Fruit fly (Drosophila melanogaster) whole organism, prepupa: Measurements from ENCODE around the gene p-cup.

Source experiments
- Blimp-1 ChIP-seq: fragments of 200-800 bp; sonication (Bioruptor generic); optimal IDR thresholded peaks from 3 replicates; lab custom pipeline; 2017; ENCODE audit warnings: missing biosample characterization, missing genetic modification characterization, mild to moderate bottlenecking, moderate library complexity, missing genetic modification reagents
- CG10631 ChIP-seq: fragments of 200-800 bp; sonication (Bioruptor generic); optimal IDR thresholded peaks from 2 replicates; lab custom pipeline; 2016; ENCODE audit warnings: missing biosample characterization, missing genetic modification characterization
- CG10669 ChIP-seq: fragments of 200-800 bp; sonication (Bioruptor generic); optimal IDR thresholded peaks from 3 replicates; lab custom pipeline; 2018; ENCODE audit warnings: missing biosample characterization, mild to moderate bottlenecking, missing genetic modification characterization, moderate library complexity
- CG11762 ChIP-seq: fragments of 200-800 bp; sonication (Bioruptor generic); optimal IDR thresholded peaks from 3 replicates; lab custom pipeline; 2016; ENCODE audit warnings: missing biosample characterization, missing genetic modification characterization; ENCODE audit not compliant: insufficient read depth
- CG11902 ChIP-seq: fragments of 200-800 bp; sonication (Bioruptor generic); optimal IDR thresholded peaks from 3 replicates; lab custom pipeline; 2016; ENCODE audit warnings: missing biosample characterization, missing genetic modification characterization
- CG15336 ChIP-seq: fragments of 200-800 bp; sonication (Bioruptor generic); IDR thresholded peaks from 2 replicates; pipeline ENCODE4 v1.3.6; 2022; ENCODE audit warnings: missing biosample characterization, missing genetic modification characterization
- CG1621 ChIP-seq: fragments of 200-800 bp; sonication (Bioruptor generic); optimal IDR thresholded peaks from 3 replicates; lab custom pipeline; 2018; ENCODE audit warnings: missing biosample characterization, mild to moderate bottlenecking, missing genetic modification characterization
- CG16779 ChIP-seq: fragments of 200-800 bp; sonication (Bioruptor generic); optimal IDR thresholded peaks from 3 replicates; lab custom pipeline; 2017; ENCODE audit warnings: missing biosample characterization, mild to moderate bottlenecking, missing genetic modification characterization
- CG3032 ChIP-seq: fragments of 200-800 bp; optimal IDR thresholded peaks from 2 replicates; lab custom pipeline; 2019; ENCODE audit warnings: missing biosample characterization, mild to moderate bottlenecking, missing genetic modification characterization, moderate library complexity
- CG31627 ChIP-seq: fragments of 200-800 bp; sonication (Bioruptor generic); optimal IDR thresholded peaks from 3 replicates; lab custom pipeline; 2016; ENCODE audit warnings: missing biosample characterization, missing genetic modification characterization
- CG34406 ChIP-seq: fragments of 200-800 bp; sonication (Bioruptor generic); optimal IDR thresholded peaks from 3 replicates; lab custom pipeline; 2016; ENCODE audit warnings: missing biosample characterization, missing genetic modification characterization
- CG4318 ChIP-seq: fragments of 200-800 bp; sonication (Bioruptor generic); optimal IDR thresholded peaks from 3 replicates; lab custom pipeline; 2017; ENCODE audit warnings: missing biosample characterization, mild to moderate bottlenecking, missing genetic modification characterization
- CG6163 ChIP-seq: fragments of 200-800 bp; sonication (Bioruptor generic); IDR thresholded peaks from 3 replicates; pipeline ENCODE4 v1.3.6; 2022; ENCODE audit warnings: missing biosample characterization, missing genetic modification characterization
- CG6276 ChIP-seq: fragments of 200-800 bp; sonication (Bioruptor generic); optimal IDR thresholded peaks from 2 replicates; lab custom pipeline; 2017; ENCODE audit warnings: missing biosample characterization, mild to moderate bottlenecking, missing genetic modification characterization
- CG6792 ChIP-seq: fragments of 200-800 bp; sonication (Bioruptor generic); optimal IDR thresholded peaks from 3 replicates; lab custom pipeline; 2016; ENCODE audit warnings: missing biosample characterization, missing genetic modification characterization
- CG6808 ChIP-seq: fragments of 200-800 bp; sonication (Bioruptor generic); optimal IDR thresholded peaks from 3 replicates; lab custom pipeline; 2017; ENCODE audit warnings: missing biosample characterization, missing genetic modification characterization, mild to moderate bottlenecking, moderate library complexity, missing genetic modification reagents
- CG7368 ChIP-seq: fragments of 200-800 bp; sonication (Bioruptor generic); optimal IDR thresholded peaks from 3 replicates; lab custom pipeline; 2016; ENCODE audit warnings: missing biosample characterization, missing genetic modification characterization
- CG8119 ChIP-seq: fragments of 200-800 bp; sonication (Bioruptor generic); IDR thresholded peaks from 3 replicates; pipeline ENCODE4 v1.3.6; 2022; ENCODE audit warnings: missing biosample characterization, missing genetic modification characterization
- CG8319 ChIP-seq: fragments of 200-800 bp; sonication (Bioruptor generic); optimal IDR thresholded peaks from 3 replicates; lab custom pipeline; 2016; ENCODE audit warnings: missing biosample characterization, missing genetic modification characterization
- CG8632 ChIP-seq: fragments of 200-800 bp; sonication (Bioruptor generic); optimal IDR thresholded peaks from 3 replicates; lab custom pipeline; 2016; ENCODE audit warnings: missing biosample characterization, missing genetic modification characterization
- CG9139 ChIP-seq: fragments of 200-800 bp; sonication (Bioruptor generic); optimal IDR thresholded peaks from 3 replicates; lab custom pipeline; 2017; ENCODE audit warnings: missing biosample characterization, mild to moderate bottlenecking, missing genetic modification characterization
- Eip75B ChIP-seq: fragments of 200-800 bp; sonication (Bioruptor generic); optimal IDR thresholded peaks from 3 replicates; lab custom pipeline; 2016; ENCODE audit warnings: missing biosample characterization, missing genetic modification characterization
- Eip78C ChIP-seq: fragments of 200-800 bp; sonication (Bioruptor generic); peaks from one replicate; lab custom pipeline; 2016; ENCODE audit warnings: missing biosample characterization, missing genetic modification characterization
- Ets96B ChIP-seq: fragments of 200-800 bp; optimal IDR thresholded peaks from 2 replicates; lab custom pipeline; 2019; ENCODE audit warnings: missing biosample characterization, mild to moderate bottlenecking, missing genetic modification characterization, moderate library complexity
- Gug ChIP-seq: fragments of 200-800 bp; sonication (Bioruptor generic); IDR thresholded peaks from 2 replicates; pipeline ENCODE4 v1.3.6; 2022; ENCODE audit warnings: missing biosample characterization, missing genetic modification characterization
- Hr38 ChIP-seq: sonication (Bioruptor generic); optimal IDR thresholded peaks from 2 replicates; lab custom pipeline; 2016; ENCODE audit warnings: missing biosample characterization, missing genetic modification characterization
- Hr39 ChIP-seq: fragments of 200-800 bp; sonication (Bioruptor generic); optimal IDR thresholded peaks from 2 replicates; lab custom pipeline; 2016; ENCODE audit warnings: missing biosample characterization, missing genetic modification characterization
- Hr4 ChIP-seq: fragments of 200-800 bp; sonication (Bioruptor generic); optimal IDR thresholded peaks from 3 replicates; lab custom pipeline; 2016; ENCODE audit warnings: missing biosample characterization, missing genetic modification characterization
- OdsH ChIP-seq: fragments of 200-800 bp; sonication (Bioruptor generic); optimal IDR thresholded peaks from 3 replicates; lab custom pipeline; 2016; ENCODE audit warnings: missing biosample characterization, missing genetic modification characterization
- Smox ChIP-seq: fragments of 200-800 bp; sonication (Bioruptor generic); optimal IDR thresholded peaks from 3 replicates; lab custom pipeline; 2016; ENCODE audit warnings: missing biosample characterization, missing genetic modification characterization
- Sox14 ChIP-seq: fragments of 200-800 bp; sonication (Bioruptor generic); optimal IDR thresholded peaks from 3 replicates; lab custom pipeline; 2016; ENCODE audit warnings: missing biosample characterization, missing genetic modification characterization
- Sox15 ChIP-seq: fragments of 200-800 bp; sonication (Bioruptor generic); optimal IDR thresholded peaks from 3 replicates; lab custom pipeline; 2016; ENCODE audit warnings: missing biosample characterization, missing genetic modification characterization
- achi ChIP-seq: fragments of 200-800 bp; sonication (Bioruptor generic); optimal IDR thresholded peaks from 3 replicates; lab custom pipeline; 2016; ENCODE audit warnings: missing biosample characterization, missing genetic modification characterization
- acj6 ChIP-seq: fragments of 200-800 bp; sonication (Bioruptor generic); optimal IDR thresholded peaks from 3 replicates; lab custom pipeline; 2016; ENCODE audit warnings: missing biosample characterization, missing genetic modification characterization
- cyc ChIP-seq: fragments of 200-800 bp; sonication (Bioruptor generic); optimal IDR thresholded peaks from 3 replicates; lab custom pipeline; 2016; ENCODE audit warnings: missing biosample characterization, missing genetic modification characterization
- dac ChIP-seq: fragments of 200-800 bp; sonication (Bioruptor generic); optimal IDR thresholded peaks from 2 replicates; lab custom pipeline; 2017; ENCODE audit warnings: missing biosample characterization, mild to moderate bottlenecking, missing genetic modification characterization
- dsx ChIP-seq: fragments of 200-800 bp; optimal IDR thresholded peaks from 3 replicates; lab custom pipeline; 2019; ENCODE audit warnings: missing biosample characterization, mild to moderate bottlenecking, missing genetic modification characterization, moderate library complexity; ENCODE audit not compliant: poor library complexity, severe bottlenecking
- eg ChIP-seq: fragments of 200-800 bp; sonication (Bioruptor generic); IDR thresholded peaks from 3 replicates; pipeline ENCODE4 v1.3.6; 2022; ENCODE audit warnings: missing biosample characterization, missing genetic modification characterization
- fd59A ChIP-seq: fragments of 200-800 bp; sonication (Bioruptor generic); optimal IDR thresholded peaks from 2 replicates; lab custom pipeline; 2017; ENCODE audit warnings: missing biosample characterization, mild to moderate bottlenecking, missing genetic modification characterization, missing genetic modification reagents
- fd85E ChIP-seq: fragments of 200-800 bp; sonication (Bioruptor generic); optimal IDR thresholded peaks from 3 replicates; lab custom pipeline; 2016; ENCODE audit warnings: missing biosample characterization, missing genetic modification characterization
- lz ChIP-seq: fragments of 200-800 bp; sonication (Bioruptor generic); optimal IDR thresholded peaks from 3 replicates; lab custom pipeline; 2016; ENCODE audit warnings: missing biosample characterization, missing genetic modification characterization
- net ChIP-seq: fragments of 200-800 bp; sonication (Bioruptor generic); optimal IDR thresholded peaks from 3 replicates; lab custom pipeline; 2016; ENCODE audit warnings: missing biosample characterization, missing genetic modification characterization
- pdm3 ChIP-seq: fragments of 200-800 bp; sonication (Bioruptor generic); optimal IDR thresholded peaks from 3 replicates; lab custom pipeline; 2016; ENCODE audit warnings: missing biosample characterization, missing genetic modification characterization
- salr ChIP-seq, 2 experiments: fragments of 200-800 bp; sonication (Bioruptor generic); optimal IDR thresholded peaks; 3 replicates each; lab custom pipeline; 2016 to 2018; ENCODE audit warnings: missing biosample characterization in 2 of 2, missing genetic modification characterization in 2 of 2, mild to moderate bottlenecking in 1 of 2
- spab ChIP-seq: fragments of 200-800 bp; sonication (Bioruptor generic); optimal IDR thresholded peaks from 2 replicates; lab custom pipeline; 2017; ENCODE audit warnings: missing biosample characterization, mild to moderate bottlenecking, missing genetic modification characterization, missing genetic modification reagents
- ss ChIP-seq, 2 experiments: fragments of 200-800 bp; sonication (Bioruptor generic); optimal IDR thresholded peaks; 2 replicates in 1 of 2; 3 replicates in 1 of 2; lab custom pipeline; 2017 to 2018; ENCODE audit warnings: mild to moderate bottlenecking in 2 of 2, missing biosample characterization in 2 of 2, missing genetic modification characterization in 2 of 2, moderate library complexity in 1 of 2
- svp ChIP-seq: fragments of 200-800 bp; sonication (Bioruptor generic); peaks from one replicate; lab custom pipeline; 2016; ENCODE audit warnings: missing biosample characterization, missing genetic modification characterization
- vri ChIP-seq: fragments of 200-800 bp; sonication (Bioruptor generic); optimal IDR thresholded peaks from 3 replicates; lab custom pipeline; 2016; ENCODE audit warnings: missing biosample characterization, mild to moderate bottlenecking, missing genetic modification characterization

p-cup gene

DNA sequence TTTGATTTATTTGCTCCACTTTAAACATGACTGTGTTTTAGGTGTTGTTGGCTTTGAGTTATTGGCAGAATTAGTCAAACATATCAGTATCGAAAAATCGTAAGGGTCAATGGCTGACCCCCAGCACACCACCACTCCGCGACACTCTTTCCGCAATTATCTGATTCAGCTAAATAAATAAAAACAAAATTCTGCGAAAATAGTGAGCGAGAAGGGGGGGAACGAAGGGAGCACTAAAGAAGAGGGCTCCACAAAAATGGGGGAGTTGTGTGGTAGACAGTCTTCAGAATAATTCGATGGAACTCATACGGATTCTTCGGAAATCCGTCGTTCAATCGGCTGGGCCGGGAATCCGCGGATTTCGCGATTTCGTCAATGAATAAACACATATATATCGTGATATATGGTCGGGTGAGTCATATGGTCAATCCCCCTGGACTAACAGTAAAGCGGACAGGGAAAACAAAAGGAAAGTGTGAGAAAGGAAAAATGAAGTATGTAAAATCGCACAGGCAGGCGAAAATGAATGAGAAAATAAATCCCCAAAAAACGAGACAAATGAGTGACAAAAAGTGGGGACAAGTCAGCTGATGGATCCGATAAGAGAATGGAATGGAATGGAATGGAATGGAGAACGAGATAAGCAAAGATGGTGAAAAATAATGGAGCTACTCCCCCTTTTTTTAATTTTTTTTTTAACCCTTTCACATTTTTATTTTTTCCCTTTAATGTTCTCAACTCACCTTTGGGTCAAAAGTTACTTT lies 36.9 kb upstream of the p-cup start:
- TF ChIP-seq fd59A (no peak), svp (GFP tag; lab: Kevin White, UChicago) (peak; percentile 61), Eip78C (GFP tag; lab: Kevin White, UChicago) (peak; percentile 47)

DNA sequence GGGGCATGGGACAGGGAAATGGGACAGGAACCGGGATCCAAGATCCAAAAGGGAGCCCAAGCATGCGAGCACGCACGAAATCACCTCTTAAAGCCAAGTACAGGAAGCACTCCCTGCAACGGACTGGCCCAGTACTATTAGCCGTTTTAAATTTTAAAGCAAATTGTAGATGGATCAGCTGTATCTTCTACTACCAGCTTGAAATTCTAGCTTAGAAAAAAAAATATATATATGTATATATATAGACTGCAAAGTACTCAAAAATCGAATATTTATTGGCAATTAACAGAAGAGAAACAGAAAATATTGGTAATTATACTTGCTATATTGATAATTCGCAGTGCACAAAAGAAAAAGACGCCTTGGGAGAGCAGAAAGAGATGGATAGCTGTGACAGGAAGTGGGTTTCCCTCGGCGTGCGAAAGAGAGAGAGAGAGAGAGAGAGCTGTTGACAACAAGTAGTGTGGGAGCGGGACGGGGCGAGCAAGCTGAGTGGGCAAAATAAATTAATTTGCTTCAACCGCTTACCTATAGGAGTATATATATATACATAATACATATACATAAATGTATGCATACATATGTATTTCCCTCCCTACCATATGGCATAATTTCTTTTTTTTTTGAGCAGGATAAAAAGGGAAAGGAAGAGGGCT lies 35.7 kb upstream of the p-cup start:
- TF ChIP-seq Ets96B = peak; percentile 5
- no peak for TF ChIP-seq lz
- TF ChIP-seq CG11762 (GFP tag; lab: Kevin White, UChicago) = no peak
- TF ChIP-seq CG8319 (GFP tag; lab: Kevin White, UChicago) = no peak
- TF ChIP-seq CG6276 (GFP tag; lab: Kevin White, UChicago) = no peak
- no peak for TF ChIP-seq CG9139
- peak; percentile 21 to 32 for TF ChIP-seq ss (GFP tag; optimal IDR thresholded peaks at IDR 0.05; lab: Kevin White, UChicago)
- no peak for TF ChIP-seq CG11902 (GFP tag; lab: Kevin White, UChicago)
- no peak for TF ChIP-seq net (GFP tag; lab: Kevin White, UChicago)
- no peak for TF ChIP-seq eg (GFP tag; lab: Robert Waterston, UW)
- TF ChIP-seq CG10631 (GFP tag; lab: Kevin White, UChicago) = peak; percentile 23
- no peak for TF ChIP-seq Smox (GFP tag; lab: Kevin White, UChicago)
- no peak for TF ChIP-seq CG1621 (tag; lab: Kevin White, UChicago)
- no peak for TF ChIP-seq Gug (GFP tag; lab: Robert Waterston, UW)
- TF ChIP-seq CG31627 (GFP tag; lab: Kevin White, UChicago) = no peak
- TF ChIP-seq Eip75B (GFP tag; lab: Kevin White, UChicago) = no peak
- no peak for TF ChIP-seq CG8632
- TF ChIP-seq salr (GFP tag; optimal IDR thresholded peaks at IDR 0.05; lab: Kevin White, UChicago) = no peak
- TF ChIP-seq CG7368 = no peak
- 0 out of 3 replicates have a peak, but pooled peaks have one; percentile 16 for TF ChIP-seq CG6163
- no peak for TF ChIP-seq Hr38 (GFP tag; lab: Kevin White, UChicago)
- TF ChIP-seq CG10669 (GFP tag; lab: Kevin White, UChicago) = peak; percentile 10
- TF ChIP-seq CG8119 = no peak
- TF ChIP-seq spab = no peak
- TF ChIP-seq svp (GFP tag; lab: Kevin White, UChicago) = peak; percentile 73
- peak; percentile 17 for TF ChIP-seq CG34406
- TF ChIP-seq dac (GFP tag; lab: Kevin White, UChicago) = no peak
- TF ChIP-seq Sox14 (GFP tag; lab: Kevin White, UChicago) = no peak
- no peak for TF ChIP-seq CG4318 (GFP tag; lab: Kevin White, UChicago)
- TF ChIP-seq pdm3 (GFP tag; lab: Kevin White, UChicago) = peak; percentile 24
- TF ChIP-seq cyc (GFP tag; lab: Kevin White, UChicago) = no peak
- peak; percentile 3 for TF ChIP-seq achi (GFP tag; lab: Kevin White, UChicago)
- no peak for TF ChIP-seq fd59A
- TF ChIP-seq Blimp-1 = no peak
- TF ChIP-seq CG6792 = no peak
- no peak for TF ChIP-seq vri
- TF ChIP-seq CG15336 (GFP tag; lab: Robert Waterston, UW) = no peak
- no peak for TF ChIP-seq dsx (GFP tag; lab: Kevin White, UChicago)
- no peak for TF ChIP-seq acj6 (GFP tag; lab: Kevin White, UChicago)
- peak; percentile 12 for TF ChIP-seq OdsH (GFP tag; lab: Kevin White, UChicago)
- TF ChIP-seq CG6808 = no peak
- TF ChIP-seq fd85E (GFP tag; lab: Kevin White, UChicago) = no peak
- peak; percentile 71 for TF ChIP-seq Eip78C (GFP tag; lab: Kevin White, UChicago)
- no peak for TF ChIP-seq Sox15 (GFP tag; lab: Kevin White, UChicago)
- TF ChIP-seq CG16779 = no peak
- peak; percentile 8 for TF ChIP-seq CG3032 (tag; lab: Kevin White, UChicago)
- TF ChIP-seq Hr4 = no peak
- no peak for TF ChIP-seq Hr39
